Fruit fly (Drosophila melanogaster) whole organism, prepupa: ENCODE measurements around the gene CG3397.

Experiments used
- Blimp-1 ChIP-seq: fragments of 200-800 bp; sonication (Bioruptor generic); optimal IDR thresholded peaks from 3 replicates; lab custom pipeline; 2017; ENCODE audit warnings: missing biosample characterization, missing genetic modification characterization, mild to moderate bottlenecking, moderate library complexity, missing genetic modification reagents
- CG10631 ChIP-seq: fragments of 200-800 bp; sonication (Bioruptor generic); optimal IDR thresholded peaks from 2 replicates; lab custom pipeline; 2016; ENCODE audit warnings: missing biosample characterization, missing genetic modification characterization
- CG10669 ChIP-seq: fragments of 200-800 bp; sonication (Bioruptor generic); optimal IDR thresholded peaks from 3 replicates; lab custom pipeline; 2018; ENCODE audit warnings: missing biosample characterization, mild to moderate bottlenecking, missing genetic modification characterization, moderate library complexity
- CG11294 ChIP-seq: fragments of 200-800 bp; sonication (Bioruptor generic); IDR thresholded peaks from 2 replicates; pipeline ENCODE4 v1.3.6; 2022; ENCODE audit warnings: missing biosample characterization, missing genetic modification characterization
- CG11762 ChIP-seq: fragments of 200-800 bp; sonication (Bioruptor generic); optimal IDR thresholded peaks from 3 replicates; lab custom pipeline; 2016; ENCODE audit warnings: missing biosample characterization, missing genetic modification characterization; ENCODE audit not compliant: insufficient read depth
- CG11902 ChIP-seq: fragments of 200-800 bp; sonication (Bioruptor generic); optimal IDR thresholded peaks from 3 replicates; lab custom pipeline; 2016; ENCODE audit warnings: missing biosample characterization, missing genetic modification characterization
- CG15336 ChIP-seq: fragments of 200-800 bp; sonication (Bioruptor generic); IDR thresholded peaks from 2 replicates; pipeline ENCODE4 v1.3.6; 2022; ENCODE audit warnings: missing biosample characterization, missing genetic modification characterization
- CG1621 ChIP-seq: fragments of 200-800 bp; sonication (Bioruptor generic); optimal IDR thresholded peaks from 3 replicates; lab custom pipeline; 2018; ENCODE audit warnings: missing biosample characterization, mild to moderate bottlenecking, missing genetic modification characterization
- CG16779 ChIP-seq: fragments of 200-800 bp; sonication (Bioruptor generic); optimal IDR thresholded peaks from 3 replicates; lab custom pipeline; 2017; ENCODE audit warnings: missing biosample characterization, mild to moderate bottlenecking, missing genetic modification characterization
- CG3032 ChIP-seq: fragments of 200-800 bp; optimal IDR thresholded peaks from 2 replicates; lab custom pipeline; 2019; ENCODE audit warnings: missing biosample characterization, mild to moderate bottlenecking, missing genetic modification characterization, moderate library complexity
- CG34406 ChIP-seq: fragments of 200-800 bp; sonication (Bioruptor generic); optimal IDR thresholded peaks from 3 replicates; lab custom pipeline; 2016; ENCODE audit warnings: missing biosample characterization, missing genetic modification characterization
- CG3919 ChIP-seq: fragments of 200-800 bp; sonication (Bioruptor generic); optimal IDR thresholded peaks from 3 replicates; lab custom pipeline; 2016; ENCODE audit warnings: missing biosample characterization, missing genetic modification characterization
- CG6163 ChIP-seq: fragments of 200-800 bp; sonication (Bioruptor generic); IDR thresholded peaks from 3 replicates; pipeline ENCODE4 v1.3.6; 2022; ENCODE audit warnings: missing biosample characterization, missing genetic modification characterization
- CG6792 ChIP-seq: fragments of 200-800 bp; sonication (Bioruptor generic); optimal IDR thresholded peaks from 3 replicates; lab custom pipeline; 2016; ENCODE audit warnings: missing biosample characterization, missing genetic modification characterization
- CG6854 ChIP-seq: fragments of 200-800 bp; sonication (Bioruptor generic); optimal IDR thresholded peaks from 2 replicates; lab custom pipeline; 2017; ENCODE audit warnings: missing biosample characterization, mild to moderate bottlenecking, missing genetic modification characterization
- CG7368 ChIP-seq: fragments of 200-800 bp; sonication (Bioruptor generic); optimal IDR thresholded peaks from 3 replicates; lab custom pipeline; 2016; ENCODE audit warnings: missing biosample characterization, missing genetic modification characterization
- CG8119 ChIP-seq: fragments of 200-800 bp; sonication (Bioruptor generic); IDR thresholded peaks from 3 replicates; pipeline ENCODE4 v1.3.6; 2022; ENCODE audit warnings: missing biosample characterization, missing genetic modification characterization
- CG8632 ChIP-seq: fragments of 200-800 bp; sonication (Bioruptor generic); optimal IDR thresholded peaks from 3 replicates; lab custom pipeline; 2016; ENCODE audit warnings: missing biosample characterization, missing genetic modification characterization
- CG9139 ChIP-seq: fragments of 200-800 bp; sonication (Bioruptor generic); optimal IDR thresholded peaks from 3 replicates; lab custom pipeline; 2017; ENCODE audit warnings: missing biosample characterization, mild to moderate bottlenecking, missing genetic modification characterization
- Eip78C ChIP-seq: fragments of 200-800 bp; sonication (Bioruptor generic); peaks from one replicate; lab custom pipeline; 2016; ENCODE audit warnings: missing biosample characterization, missing genetic modification characterization
- Eip93F ChIP-seq: fragments of 200-800 bp; sonication (Bioruptor generic); optimal IDR thresholded peaks from 2 replicates; lab custom pipeline; 2016; ENCODE audit warnings: missing biosample characterization, mild to moderate bottlenecking, missing genetic modification characterization
- Ets21C ChIP-seq: fragments of 200-800 bp; sonication (Bioruptor generic); optimal IDR thresholded peaks from 3 replicates; lab custom pipeline; 2016; ENCODE audit warnings: missing biosample characterization, missing genetic modification characterization
- Ets96B ChIP-seq: fragments of 200-800 bp; optimal IDR thresholded peaks from 2 replicates; lab custom pipeline; 2019; ENCODE audit warnings: missing biosample characterization, mild to moderate bottlenecking, missing genetic modification characterization, moderate library complexity
- Gug ChIP-seq: fragments of 200-800 bp; sonication (Bioruptor generic); IDR thresholded peaks from 2 replicates; pipeline ENCODE4 v1.3.6; 2022; ENCODE audit warnings: missing biosample characterization, missing genetic modification characterization
- Hr38 ChIP-seq: sonication (Bioruptor generic); optimal IDR thresholded peaks from 2 replicates; lab custom pipeline; 2016; ENCODE audit warnings: missing biosample characterization, missing genetic modification characterization
- Hr4 ChIP-seq: fragments of 200-800 bp; sonication (Bioruptor generic); optimal IDR thresholded peaks from 3 replicates; lab custom pipeline; 2016; ENCODE audit warnings: missing biosample characterization, missing genetic modification characterization
- Lpt ChIP-seq: fragments of 200-800 bp; sonication (Bioruptor generic); optimal IDR thresholded peaks from 3 replicates; lab custom pipeline; 2016; ENCODE audit warnings: missing biosample characterization, missing genetic modification characterization
- Met ChIP-seq: fragments of 200-800 bp; sonication (Bioruptor generic); optimal IDR thresholded peaks from 3 replicates; lab custom pipeline; 2016; ENCODE audit warnings: missing biosample characterization, missing genetic modification characterization
- OdsH ChIP-seq: fragments of 200-800 bp; sonication (Bioruptor generic); optimal IDR thresholded peaks from 3 replicates; lab custom pipeline; 2016; ENCODE audit warnings: missing biosample characterization, missing genetic modification characterization
- Smox ChIP-seq: fragments of 200-800 bp; sonication (Bioruptor generic); optimal IDR thresholded peaks from 3 replicates; lab custom pipeline; 2016; ENCODE audit warnings: missing biosample characterization, missing genetic modification characterization
- Sox102F ChIP-seq: fragments of 200-800 bp; sonication (Bioruptor generic); optimal IDR thresholded peaks from 2 replicates; lab custom pipeline; 2016; ENCODE audit warnings: missing biosample characterization, mild to moderate bottlenecking, missing genetic modification characterization
- Sox15 ChIP-seq: fragments of 200-800 bp; sonication (Bioruptor generic); optimal IDR thresholded peaks from 3 replicates; lab custom pipeline; 2016; ENCODE audit warnings: missing biosample characterization, missing genetic modification characterization
- acj6 ChIP-seq: fragments of 200-800 bp; sonication (Bioruptor generic); optimal IDR thresholded peaks from 3 replicates; lab custom pipeline; 2016; ENCODE audit warnings: missing biosample characterization, missing genetic modification characterization
- cyc ChIP-seq: fragments of 200-800 bp; sonication (Bioruptor generic); optimal IDR thresholded peaks from 3 replicates; lab custom pipeline; 2016; ENCODE audit warnings: missing biosample characterization, missing genetic modification characterization
- dac ChIP-seq: fragments of 200-800 bp; sonication (Bioruptor generic); optimal IDR thresholded peaks from 2 replicates; lab custom pipeline; 2017; ENCODE audit warnings: missing biosample characterization, mild to moderate bottlenecking, missing genetic modification characterization
- dsx ChIP-seq: fragments of 200-800 bp; optimal IDR thresholded peaks from 3 replicates; lab custom pipeline; 2019; ENCODE audit warnings: missing biosample characterization, mild to moderate bottlenecking, missing genetic modification characterization, moderate library complexity; ENCODE audit not compliant: poor library complexity, severe bottlenecking
- esn ChIP-seq: fragments of 200-800 bp; sonication (Bioruptor generic); optimal IDR thresholded peaks from 2 replicates; lab custom pipeline; 2016; ENCODE audit warnings: missing biosample characterization, mild to moderate bottlenecking, missing genetic modification characterization, moderate library complexity
- fd59A ChIP-seq: fragments of 200-800 bp; sonication (Bioruptor generic); optimal IDR thresholded peaks from 2 replicates; lab custom pipeline; 2017; ENCODE audit warnings: missing biosample characterization, mild to moderate bottlenecking, missing genetic modification characterization, missing genetic modification reagents
- fkh ChIP-seq: fragments of 200-800 bp; sonication (Bioruptor generic); optimal IDR thresholded peaks from 3 replicates; lab custom pipeline; 2017; ENCODE audit warnings: missing biosample characterization, mild to moderate bottlenecking, missing genetic modification characterization, moderate library complexity
- net ChIP-seq: fragments of 200-800 bp; sonication (Bioruptor generic); optimal IDR thresholded peaks from 3 replicates; lab custom pipeline; 2016; ENCODE audit warnings: missing biosample characterization, missing genetic modification characterization
- pdm3 ChIP-seq: fragments of 200-800 bp; sonication (Bioruptor generic); optimal IDR thresholded peaks from 3 replicates; lab custom pipeline; 2016; ENCODE audit warnings: missing biosample characterization, missing genetic modification characterization
- salr ChIP-seq, 2 experiments: fragments of 200-800 bp; sonication (Bioruptor generic); optimal IDR thresholded peaks; 3 replicates each; lab custom pipeline; 2016 to 2018; ENCODE audit warnings: missing biosample characterization in 2 of 2, missing genetic modification characterization in 2 of 2, mild to moderate bottlenecking in 1 of 2
- svp ChIP-seq: fragments of 200-800 bp; sonication (Bioruptor generic); peaks from one replicate; lab custom pipeline; 2016; ENCODE audit warnings: missing biosample characterization, missing genetic modification characterization
- vri ChIP-seq: fragments of 200-800 bp; sonication (Bioruptor generic); optimal IDR thresholded peaks from 3 replicates; lab custom pipeline; 2016; ENCODE audit warnings: missing biosample characterization, mild to moderate bottlenecking, missing genetic modification characterization

CG3397 gene

dm6 chr3R:11947079-11947869 is 37.1 kb downstream of the CG3397 start (continued):
- peak; percentile 41; the same call in 2 of the 3 replicates for TF ChIP-seq CG8119
- peak; percentile 72 for TF ChIP-seq CG6163 (GFP tag; lab: Robert Waterston, UW)
- peak; percentile 3 for TF ChIP-seq Eip93F (GFP tag; lab: Kevin White, UChicago)
- TF ChIP-seq fkh (GFP tag; lab: Kevin White, UChicago), result peak; percentile 67
- peak; percentile 79 for TF ChIP-seq Sox102F (GFP tag; lab: Kevin White, UChicago)
- TF ChIP-seq CG8632, result peak; percentile 55
- peak; percentile 75 for TF ChIP-seq Smox (GFP tag; lab: Kevin White, UChicago)
- peak; percentile 35 for TF ChIP-seq fd59A (GFP tag; lab: Kevin White, UChicago)
- peak; percentile 30 for TF ChIP-seq Hr4 (GFP tag; lab: Kevin White, UChicago)
- TF ChIP-seq CG1621 (tag; lab: Kevin White, UChicago), result peak; percentile 65
- TF ChIP-seq CG10669 (GFP tag; lab: Kevin White, UChicago), result peak; percentile 62
- TF ChIP-seq Met (GFP tag; lab: Kevin White, UChicago), result peak; percentile 84
- TF ChIP-seq net, result peak; percentile 55
- peak; percentile 65 for TF ChIP-seq pdm3 (GFP tag; lab: Kevin White, UChicago)
- TF ChIP-seq CG9139 (GFP tag; lab: Kevin White, UChicago), result no peak
- peak; percentile 59 for TF ChIP-seq Ets96B (tag; lab: Kevin White, UChicago)
- no peak for TF ChIP-seq Hr38 (GFP tag; lab: Kevin White, UChicago)
- peak; percentile 53 for TF ChIP-seq CG3032 (tag; lab: Kevin White, UChicago)
- TF ChIP-seq vri (GFP tag; lab: Kevin White, UChicago), result peak; percentile 53
- TF ChIP-seq Lpt, result no peak
- TF ChIP-seq svp, result peak; percentile 93
- peak; percentile 87 for TF ChIP-seq Eip78C

- TF ChIP-seq CG6792 (GFP tag; lab: Kevin White, UChicago), result no peak
- no peak for TF ChIP-seq CG11294 (GFP tag; lab: Robert Waterston, UW)
- no peak for TF ChIP-seq Sox102F (GFP tag; lab: Kevin White, UChicago)
- TF ChIP-seq cyc (GFP tag; lab: Kevin White, UChicago), result no peak
- no peak for TF ChIP-seq Hr38 (GFP tag; lab: Kevin White, UChicago)
- no peak for TF ChIP-seq Ets21C (GFP tag; lab: Kevin White, UChicago)
- TF ChIP-seq Ets96B (tag; lab: Kevin White, UChicago), result peak; percentile 14
- TF ChIP-seq salr (GFP tag; optimal IDR thresholded peaks at IDR 0.05; lab: Kevin White, UChicago), result peak in 1 of 2 experiments; percentile 53
- TF ChIP-seq CG7368 (GFP tag; lab: Kevin White, UChicago), result no peak
- TF ChIP-seq Sox15 (GFP tag; lab: Kevin White, UChicago), result no peak
- no peak for TF ChIP-seq vri (GFP tag; lab: Kevin White, UChicago)
- TF ChIP-seq net, result no peak
- no peak for TF ChIP-seq CG15336 (GFP tag; lab: Robert Waterston, UW)
- no peak for TF ChIP-seq CG11762
- no peak for TF ChIP-seq Lpt
- no peak for TF ChIP-seq Smox (GFP tag; lab: Kevin White, UChicago)
- TF ChIP-seq esn, result no peak
- no peak for TF ChIP-seq CG16779 (tag; lab: Kevin White, UChicago)
- no peak for TF ChIP-seq CG8632
- 0 out of 2 replicates have a peak, but pooled peaks have one; percentile 14 for TF ChIP-seq Gug (GFP tag; lab: Robert Waterston, UW)
- no peak for TF ChIP-seq dac (GFP tag; lab: Kevin White, UChicago)
- TF ChIP-seq svp, result no peak
- peak; percentile 10 for TF ChIP-seq OdsH (GFP tag; lab: Kevin White, UChicago)
- peak; percentile 39 for TF ChIP-seq CG10631
- no peak for TF ChIP-seq CG34406 (GFP tag; lab: Kevin White, UChicago)
- TF ChIP-seq CG3032 (tag; lab: Kevin White, UChicago), result peak; percentile 36
- TF ChIP-seq acj6, result peak; percentile 7
- no peak for TF ChIP-seq CG6854
- no peak for TF ChIP-seq CG3919
- TF ChIP-seq CG11902, result no peak
- no peak for TF ChIP-seq CG9139 (GFP tag; lab: Kevin White, UChicago)
- TF ChIP-seq dsx (GFP tag; lab: Kevin White, UChicago), result no peak
- TF ChIP-seq Blimp-1, result no peak
- 0 out of 3 replicates have a peak, but pooled peaks have one; percentile 37 for TF ChIP-seq CG6163 (GFP tag; lab: Robert Waterston, UW)
- TF ChIP-seq CG10669 (GFP tag; lab: Kevin White, UChicago), result no peak
Measured at dm6 chr3R:11945450-11946317, 38.7 kb downstream of the CG3397 start.
